Fruit fly (Drosophila melanogaster) S2 (cell line): Measurements from ENCODE around the gene Hsp22.

ENCODE experiments used
- CG8478 ChIP-seq: fragments of >200 bp; optimal IDR thresholded peaks from 2 replicates; lab custom pipeline; 2018
- CTCF ChIP-seq, 2 experiments: fragments of >200 bp; optimal IDR thresholded peaks; 2 replicates each; lab custom pipeline; 2018

Hsp22 gene

DNA sequence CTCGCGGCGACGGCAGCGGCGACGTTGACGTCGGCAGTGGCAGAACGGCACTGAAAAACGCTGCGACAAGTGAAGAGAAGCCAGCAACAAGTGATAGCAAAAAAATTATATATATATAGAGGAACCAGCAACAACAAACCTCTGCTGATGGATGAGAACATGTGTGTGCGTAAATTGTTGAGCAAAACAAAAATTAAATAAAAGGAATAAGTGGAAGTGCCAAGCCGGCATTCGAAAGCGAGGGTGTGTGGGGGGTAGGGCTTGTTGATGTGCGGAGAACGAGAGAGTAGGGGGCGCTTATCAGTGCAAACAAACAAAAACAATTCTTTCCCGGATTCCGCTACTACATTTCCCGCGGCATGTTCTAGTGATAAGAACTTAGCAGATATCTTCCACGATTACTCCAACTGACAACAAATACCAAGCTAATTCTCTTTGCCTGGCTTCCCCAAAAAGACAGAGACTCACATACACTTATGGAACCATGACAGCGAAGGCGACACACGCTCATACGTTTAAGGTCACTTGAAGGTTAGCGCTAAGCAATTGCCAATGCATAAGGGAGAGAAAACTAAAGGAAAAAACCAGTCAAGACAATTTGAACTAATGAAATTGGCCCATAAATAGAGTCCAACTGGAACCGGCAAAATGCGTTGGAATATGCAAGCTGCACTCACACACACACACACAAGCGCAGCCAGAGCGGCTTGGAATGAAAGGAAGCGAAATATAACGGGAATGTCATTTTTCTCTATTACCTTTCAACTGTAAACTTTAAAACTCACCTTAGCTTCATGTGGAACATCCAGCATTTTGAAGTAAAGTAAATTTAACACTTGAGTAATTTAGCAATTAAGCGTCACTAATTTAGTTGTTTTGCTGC is 14.7 kb upstream of the Hsp22 start:
- TF ChIP-seq CG8478 (lab: Kevin White, UChicago) (no peak), CTCF (optimal IDR thresholded peaks at IDR 0.05; lab: Kevin White, UChicago) (no peak)

DNA sequence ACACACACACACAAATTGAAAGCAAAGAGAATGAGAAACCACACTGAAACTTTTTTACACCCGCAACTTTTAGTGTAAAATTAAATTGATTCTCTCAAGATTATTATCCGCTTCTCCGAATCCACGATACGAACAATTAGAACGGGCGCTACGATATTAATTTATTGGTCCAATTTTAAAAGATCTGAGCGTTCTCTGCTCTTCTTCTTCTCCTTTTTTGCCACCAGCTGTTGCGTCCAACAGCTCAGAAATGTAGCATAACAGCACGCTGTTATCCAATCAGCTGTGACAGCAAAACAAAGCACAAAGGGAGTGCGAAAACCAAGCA is 14.1 kb upstream of the Hsp22 start, which contains the start of the genes UGP and Svip:
UGP (minus strand) TSS at position 223 of the 328 bp plus-strand sequence.
Svip (plus strand) TSS at position 287 of the 328 bp plus-strand sequence.
- TF ChIP-seq CG8478 (lab: Kevin White, UChicago) (no peak), CTCF (optimal IDR thresholded peaks at IDR 0.05; lab: Kevin White, UChicago) (no peak)

- TF ChIP-seq CG8478 (lab: Kevin White, UChicago) (no peak), CTCF (optimal IDR thresholded peaks at IDR 0.05; lab: Kevin White, UChicago) (no peak)
Measured at dm6 chr3L:9360217-9360692, 12.5 kb upstream of the Hsp22 start, which contains the start of gene Pdxk. Pdxk (plus strand) TSS chr3L:9360316.

- no peak for TF ChIP-seq CG8478 (lab: Kevin White, UChicago)
- TF ChIP-seq CTCF (optimal IDR thresholded peaks at IDR 0.05; lab: Kevin White, UChicago) = no peak
Measured at dm6 chr3L:9361894-9362293, 10.8 kb upstream of the Hsp22 start, which contains the start of gene CG34456. CG34456 (plus strand) TSS chr3L:9362108.

DNA sequence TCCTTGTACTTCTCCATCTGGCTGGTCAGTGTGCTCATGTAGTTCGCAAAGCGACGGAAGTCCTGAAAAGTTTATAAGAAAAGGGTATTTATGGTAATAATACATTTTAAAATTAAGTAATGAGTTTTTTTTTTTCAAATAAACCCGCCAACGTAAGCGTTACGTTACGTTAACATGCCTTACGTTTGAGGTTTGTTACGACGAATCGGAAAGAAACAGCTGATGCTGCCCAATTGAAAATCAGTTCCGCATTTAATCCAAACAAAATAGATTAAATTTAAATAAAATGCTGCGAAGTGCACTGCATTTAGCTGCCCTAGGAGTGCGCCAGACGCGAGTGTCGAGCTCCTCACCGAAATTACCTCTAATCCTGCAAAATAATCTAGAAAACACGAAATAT is 8.6 kb upstream of the Hsp22 start, which contains the start of gene mRRF1:
mRRF1 (plus strand) TSS at position 220 of the 400 bp plus-strand sequence.
- no peak for TF ChIP-seq CTCF (optimal IDR thresholded peaks at IDR 0.05; lab: Kevin White, UChicago)

- TF ChIP-seq CTCF (optimal IDR thresholded peaks at IDR 0.05; lab: Kevin White, UChicago) = no peak
- TF ChIP-seq CG8478 (lab: Kevin White, UChicago) = no peak
Measured at dm6 chr3L:9366850-9367430, 5.8 kb upstream of the Hsp22 start, which contains the start of the genes Klp67A and CG4452. Klp67A (minus strand) TSS chr3L:9367046. CG4452 (plus strand) TSS chr3L:9367377.

dm6 chr3L:9367431-9367867 is 5.3 kb upstream of the Hsp22 start:
- TF ChIP-seq CTCF (optimal IDR thresholded peaks at IDR 0.05; lab: Kevin White, UChicago) = no peak
- TF ChIP-seq CG8478 (lab: Kevin White, UChicago) = no peak

DNA sequence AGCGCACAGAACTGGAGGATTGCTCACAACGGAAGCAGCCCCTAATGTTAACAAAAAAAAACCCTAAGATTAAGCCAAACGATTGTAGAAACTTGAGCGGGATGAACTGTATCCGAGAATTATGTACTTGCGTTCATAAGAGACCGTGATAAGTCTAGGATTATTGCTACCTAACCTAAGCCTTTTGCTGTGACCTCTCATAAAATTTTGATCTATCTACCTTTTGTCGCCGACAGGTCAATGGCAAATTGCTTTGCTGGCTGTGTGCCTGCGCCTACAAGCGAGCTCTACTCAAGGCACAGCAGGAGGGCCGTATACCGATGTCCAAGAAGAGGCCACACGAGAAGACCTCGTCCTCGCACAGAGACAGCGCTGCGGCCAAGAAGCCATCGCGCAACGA is 4.1 kb upstream of the Hsp22 start:
- TF ChIP-seq CG8478 (lab: Kevin White, UChicago) (no peak), CTCF (optimal IDR thresholded peaks at IDR 0.05; lab: Kevin White, UChicago) (no peak)

- TF ChIP-seq CTCF (optimal IDR thresholded peaks at IDR 0.05; lab: Kevin White, UChicago) (no peak), CG8478 (lab: Kevin White, UChicago) (no peak)
Measured at dm6 chr3L:9370907-9371365, 1.8 kb upstream of the Hsp22 start, which contains the start of gene Fdx1. Fdx1 (minus strand) TSS chr3L:9371238.

dm6 chr3L:9373374-9374004 is 758 bp downstream of the Hsp22 start:
- TF ChIP-seq CG8478 (lab: Kevin White, UChicago) (no peak), CTCF (optimal IDR thresholded peaks at IDR 0.05; lab: Kevin White, UChicago) (no peak)

dm6 chr3L:9375130-9375529 is 2.4 kb downstream of the Hsp22 start, which contains the start of gene CG4461:
CG4461 (plus strand) TSS chr3L:9375430.
- TF ChIP-seq CTCF (optimal IDR thresholded peaks at IDR 0.05; lab: Kevin White, UChicago) = no peak
- TF ChIP-seq CG8478 (lab: Kevin White, UChicago) = no peak

DNA sequence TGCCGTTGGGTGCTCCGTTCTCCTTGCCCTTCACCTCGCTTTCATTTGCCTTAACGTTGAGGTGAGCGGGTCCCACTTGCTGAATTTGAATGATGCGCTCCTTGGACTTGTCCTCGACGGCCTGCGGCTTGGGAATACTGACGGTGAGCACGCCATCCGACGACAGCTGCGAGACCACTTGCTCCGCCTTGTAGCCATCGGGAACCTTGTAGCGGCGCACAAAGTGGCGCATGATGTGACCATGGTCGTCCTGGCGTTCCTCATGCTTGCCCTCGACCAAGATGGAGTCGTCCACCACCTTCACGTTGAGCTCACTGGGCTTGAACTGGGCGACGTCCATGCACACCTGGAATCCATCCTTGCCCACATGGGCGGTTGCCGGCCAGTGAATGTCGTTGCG is 3.8 kb downstream of the Hsp22 start:
- no peak for TF ChIP-seq CG8478 (lab: Kevin White, UChicago)
- no peak for TF ChIP-seq CTCF (optimal IDR thresholded peaks at IDR 0.05; lab: Kevin White, UChicago)

- TF ChIP-seq CG8478 (lab: Kevin White, UChicago) = no peak
- TF ChIP-seq CTCF (optimal IDR thresholded peaks at IDR 0.05; lab: Kevin White, UChicago) = no peak
Measured at dm6 chr3L:9377198-9378035, 4.7 kb downstream of the Hsp22 start, which contains the start of gene Hsp26. Hsp26 (minus strand) TSS chr3L:9377427.
